Worm (Caenorhabditis elegans): ENCODE data around the gene gos-28.

- TF ChIP-seq W03F9.2 (tag; optimal IDR thresholded peaks at IDR 0.05) = no peak
- no peak for TF ChIP-seq dao-5 (tag; optimal IDR thresholded peaks at IDR 0.05)
Observed at ce11 chrIII:7376143-7376802, 27.3 kb upstream of the gos-28 start.

Data from whole organism, L4/young adult.